Fruit fly (Drosophila melanogaster): Measurements from ENCODE around the gene CG4022.

DNA sequence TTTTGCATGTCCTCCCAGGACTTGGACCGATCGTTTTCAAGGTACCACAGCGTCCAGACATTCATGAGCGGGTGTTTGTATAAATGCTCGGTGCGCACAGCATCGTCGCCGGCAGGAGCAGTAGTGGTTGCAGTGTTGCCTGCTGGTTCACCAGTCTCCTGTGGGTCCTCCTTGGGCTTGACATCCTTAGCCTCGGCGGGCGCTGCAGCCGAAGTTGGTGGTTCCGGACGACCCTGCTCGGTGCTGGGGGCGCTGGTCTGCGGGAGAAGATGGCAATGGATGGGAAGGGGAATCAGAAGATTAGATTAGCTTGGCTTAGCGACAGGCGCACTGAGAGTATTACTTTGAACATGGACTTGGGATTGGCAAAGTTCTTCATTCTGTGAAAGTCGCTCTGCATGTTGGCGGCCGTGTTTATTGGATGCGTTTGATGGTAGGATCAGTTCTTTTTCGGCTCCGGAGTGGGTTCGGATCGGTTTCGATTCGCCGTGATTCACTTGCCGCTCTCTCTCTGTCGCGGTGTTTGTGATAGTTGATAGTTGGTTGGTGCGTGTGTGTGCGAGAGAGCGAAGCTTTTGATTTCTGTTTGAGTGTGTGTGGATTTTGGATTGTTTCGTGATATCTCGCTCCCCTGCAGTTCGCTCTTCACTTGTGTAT lies 9.8 kb downstream of the CG4022 start:
- no peak for TF ChIP-seq Sox102F (GFP tag; optimal IDR thresholded peaks at IDR 0.05)
- no peak for TF ChIP-seq salr (GFP tag; optimal IDR thresholded peaks at IDR 0.05)
- no peak for TF ChIP-seq fkh (GFP tag; optimal IDR thresholded peaks at IDR 0.05)
- TF ChIP-seq CG10631 (GFP tag; optimal IDR thresholded peaks at IDR 0.05), result no peak
- TF ChIP-seq cyc (GFP tag; optimal IDR thresholded peaks at IDR 0.05), result no peak
- TF ChIP-seq dac (GFP tag; optimal IDR thresholded peaks at IDR 0.05), result no peak
- no peak for TF ChIP-seq Hr4 (GFP tag; optimal IDR thresholded peaks at IDR 0.05)
- TF ChIP-seq Lpt (GFP tag; optimal IDR thresholded peaks at IDR 0.05), result no peak
